Fruit fly (Drosophila melanogaster) whole organism, embryonic: ENCODE data around the gene CG43233.

ENCODE experiments used
- CG10274 ChIP-seq: fragments of 200-800 bp; sonication (Bioruptor generic); optimal IDR thresholded peaks from 3 replicates; lab custom pipeline; 2017; ENCODE audit warnings: missing biosample characterization, mild to moderate bottlenecking, missing genetic modification characterization
- CG10462 ChIP-seq: fragments of 200-800 bp; sonication (Bioruptor generic); optimal IDR thresholded peaks from 2 replicates; lab custom pipeline; 2016; ENCODE audit warnings: missing biosample characterization, missing genetic modification characterization
- CG14050 ChIP-seq: fragments of 200-800 bp; sonication (Bioruptor generic); IDR thresholded peaks from 3 replicates; pipeline ENCODE4 v1.3.6; 2022; ENCODE audit warnings: missing biosample characterization, missing genetic modification characterization
- CG14667 ChIP-seq: fragments of 200-800 bp; sonication (Bioruptor generic); IDR thresholded peaks from 2 replicates; pipeline ENCODE4 v1.3.6; 2022; ENCODE audit warnings: missing biosample characterization, missing genetic modification characterization
- CG15011 ChIP-seq: fragments of 200-800 bp; sonication (Bioruptor generic); optimal IDR thresholded peaks from 3 replicates; lab custom pipeline; 2018; ENCODE audit warnings: missing biosample characterization, mild to moderate bottlenecking, missing genetic modification characterization
- CG15479 ChIP-seq: fragments of 200-800 bp; sonication (Bioruptor generic); optimal IDR thresholded peaks from 3 replicates; lab custom pipeline; 2019; ENCODE audit warnings: missing biosample characterization, mild to moderate bottlenecking, missing genetic modification characterization, moderate library complexity
- CG2116 ChIP-seq: fragments of 200-800 bp; sonication (Bioruptor generic); optimal IDR thresholded peaks from 3 replicates; lab custom pipeline; 2018; ENCODE audit warnings: missing biosample characterization, mild to moderate bottlenecking, missing genetic modification characterization
- CG31441 ChIP-seq: fragments of 200-800 bp; sonication (Bioruptor generic); IDR thresholded peaks from 2 replicates; pipeline ENCODE4 v1.3.6; 2022; ENCODE audit warnings: missing biosample characterization, missing genetic modification characterization
- CG4707 ChIP-seq: fragments of 200-800 bp; sonication (Bioruptor generic); optimal IDR thresholded peaks from 2 replicates; lab custom pipeline; 2018; ENCODE audit warnings: missing biosample characterization, mild to moderate bottlenecking, missing genetic modification characterization, moderate library complexity
- CG4820 ChIP-seq: fragments of 200-800 bp; sonication (Bioruptor generic); optimal IDR thresholded peaks from 3 replicates; lab custom pipeline; 2016; ENCODE audit warnings: missing biosample characterization, missing genetic modification characterization
- CG5245 ChIP-seq: fragments of 200-800 bp; sonication (Bioruptor generic); optimal IDR thresholded peaks from 3 replicates; lab custom pipeline; 2016; ENCODE audit warnings: missing biosample characterization, missing genetic modification characterization
- CG6683 ChIP-seq: fragments of 200-800 bp; sonication (Bioruptor generic); optimal IDR thresholded peaks from 2 replicates; lab custom pipeline; 2017; ENCODE audit warnings: missing biosample characterization, mild to moderate bottlenecking, missing genetic modification characterization, missing genetic modification reagents
- CG7357 ChIP-seq: fragments of 200-800 bp; sonication (Bioruptor generic); IDR thresholded peaks from 3 replicates; pipeline ENCODE4 v1.3.6; 2022; ENCODE audit warnings: missing biosample characterization, missing genetic modification characterization
- CG7556 ChIP-seq: fragments of 200-800 bp; sonication (Bioruptor generic); optimal IDR thresholded peaks from 2 replicates; lab custom pipeline; 2017; ENCODE audit warnings: missing biosample characterization, mild to moderate bottlenecking, missing genetic modification characterization
- CG8290 ChIP-seq, 3 experiments: fragments of 200-800 bp; sonication (Bioruptor generic); optimal IDR thresholded peaks; 2 replicates each; lab custom pipeline; 2016 to 2019; ENCODE audit warnings: missing biosample characterization in 3 of 3, missing genetic modification characterization in 3 of 3, mild to moderate bottlenecking in 2 of 3, moderate library complexity in 1 of 3
- CG9215 ChIP-seq: fragments of 200-800 bp; sonication (Bioruptor generic); IDR thresholded peaks from 2 replicates; pipeline ENCODE4 v1.3.6; 2022; ENCODE audit warnings: missing biosample characterization, missing genetic modification characterization
- CG9437 ChIP-seq: fragments of 200-800 bp; sonication (Bioruptor generic); optimal IDR thresholded peaks from 2 replicates; lab custom pipeline; 2018; ENCODE audit warnings: missing biosample characterization, mild to moderate bottlenecking, missing genetic modification characterization
- CG9609 ChIP-seq: fragments of 200-800 bp; sonication (Bioruptor generic); optimal IDR thresholded peaks from 3 replicates; lab custom pipeline; 2016; ENCODE audit warnings: missing biosample characterization, missing genetic modification characterization
- Dek ChIP-seq: fragments of 200-800 bp; sonication (Bioruptor generic); optimal IDR thresholded peaks from 3 replicates; lab custom pipeline; 2019; ENCODE audit warnings: missing biosample characterization, mild to moderate bottlenecking, missing genetic modification characterization, moderate library complexity
- Dp ChIP-seq: fragments of 200-800 bp; sonication (Bioruptor generic); optimal IDR thresholded peaks from 2 replicates; lab custom pipeline; 2018; ENCODE audit warnings: missing biosample characterization, mild to moderate bottlenecking, missing genetic modification characterization, moderate library complexity
- E2f2 ChIP-seq: fragments of 200-800 bp; sonication (Bioruptor generic); IDR thresholded peaks from 2 replicates; pipeline ENCODE4 v1.3.6; 2022; ENCODE audit warnings: missing biosample characterization, missing genetic modification characterization
- Fer2 ChIP-seq: fragments of 200-800 bp; sonication (Bioruptor generic); optimal IDR thresholded peaks from 2 replicates; lab custom pipeline; 2018; ENCODE audit warnings: missing biosample characterization, mild to moderate bottlenecking, missing genetic modification characterization, moderate library complexity
- Fer3 ChIP-seq: fragments of 200-800 bp; sonication (Bioruptor generic); optimal IDR thresholded peaks from 2 replicates; lab custom pipeline; 2018; ENCODE audit warnings: missing biosample characterization, mild to moderate bottlenecking, missing genetic modification characterization, moderate library complexity
- GATAe ChIP-seq: fragments of 200-800 bp; sonication (Bioruptor generic); conservative IDR thresholded peaks from 2 replicates; pipeline ENCODE4 v1.3.6; 2022; ENCODE audit warnings: missing biosample characterization, missing genetic modification characterization
- Hr39 ChIP-seq: fragments of >200 bp; optimal IDR thresholded peaks from 2 replicates; lab custom pipeline; 2017
- Hr51 ChIP-seq, 2 experiments: fragments of 200-800 bp; sonication (Bioruptor generic); optimal IDR thresholded peaks; 2 replicates in 1 of 2; 3 replicates in 1 of 2; lab custom pipeline; 2016 to 2018; ENCODE audit warnings: missing biosample characterization in 2 of 2, missing genetic modification characterization in 2 of 2, mild to moderate bottlenecking in 1 of 2, moderate library complexity in 1 of 2
- Hsf ChIP-seq: fragments of 200-800 bp; sonication (Bioruptor generic); optimal IDR thresholded peaks from 3 replicates; lab custom pipeline; 2016; ENCODE audit warnings: missing biosample characterization, missing genetic modification characterization
- MESR4 ChIP-seq: fragments of 200-800 bp; sonication (Bioruptor generic); optimal IDR thresholded peaks from 2 replicates; lab custom pipeline; 2018; ENCODE audit warnings: missing biosample characterization, mild to moderate bottlenecking, missing genetic modification characterization, moderate library complexity
- Poxn ChIP-seq: fragments of 200-800 bp; sonication (Bioruptor generic); IDR thresholded peaks from 2 replicates; pipeline ENCODE4 v1.3.6; 2022; ENCODE audit warnings: missing biosample characterization, missing genetic modification characterization
- Scr ChIP-seq: fragments of 200-800 bp; sonication (Bioruptor generic); IDR thresholded peaks from 2 replicates; pipeline ENCODE4 v1.3.6; 2022; ENCODE audit warnings: missing biosample characterization, missing genetic modification characterization; ENCODE audit not compliant: partially characterized antibody
- Stat92E ChIP-seq, 3 experiments: fragments of >200 bp in 2 of 3; fragments of 200-800 bp in 1 of 3; sonication (Bioruptor generic) in 1 of 3; optimal IDR thresholded peaks; 2 replicates each; lab custom pipeline; 2017 to 2019; ENCODE audit warnings: missing biosample characterization in 3 of 3, missing genetic modification characterization in 3 of 3, mild to moderate bottlenecking in 1 of 3, moderate library complexity in 1 of 3
- abd-A ChIP-seq: fragments of 200-800 bp; sonication (Bioruptor generic); optimal IDR thresholded peaks from 3 replicates; lab custom pipeline; 2019; ENCODE audit warnings: missing biosample characterization, mild to moderate bottlenecking, missing genetic modification characterization, moderate library complexity
- bcd ChIP-seq: fragments of 200-800 bp; sonication (Bioruptor generic); optimal IDR thresholded peaks from 2 replicates; lab custom pipeline; 2017; ENCODE audit warnings: missing biosample characterization, mild to moderate bottlenecking, missing genetic modification characterization
- bigmax ChIP-seq: fragments of 200-800 bp; sonication (Bioruptor generic); optimal IDR thresholded peaks from 2 replicates; lab custom pipeline; 2018; ENCODE audit warnings: missing biosample characterization, mild to moderate bottlenecking, missing genetic modification characterization
- danr ChIP-seq: fragments of 200-800 bp; sonication (Bioruptor generic); IDR thresholded peaks from 2 replicates; pipeline ENCODE4 v1.3.6; 2022; ENCODE audit warnings: missing biosample characterization, missing genetic modification characterization
- dati ChIP-seq: fragments of 200-800 bp; sonication (Bioruptor generic); IDR thresholded peaks from 2 replicates; pipeline ENCODE4 v1.3.6; 2022; ENCODE audit warnings: missing biosample characterization, missing genetic modification characterization
- klu ChIP-seq: fragments of 200-800 bp; sonication (Bioruptor generic); IDR thresholded peaks from 2 replicates; pipeline ENCODE4 v1.3.6; 2022; ENCODE audit warnings: missing biosample characterization, missing genetic modification characterization
- luna ChIP-seq: fragments of 200-800 bp; sonication (Bioruptor generic); optimal IDR thresholded peaks from 2 replicates; lab custom pipeline; 2016; ENCODE audit warnings: missing biosample characterization, missing genetic modification characterization
- odd ChIP-seq: fragments of 200-800 bp; sonication (Bioruptor generic); optimal IDR thresholded peaks from 2 replicates; lab custom pipeline; 2017; ENCODE audit warnings: missing biosample characterization, mild to moderate bottlenecking, missing genetic modification characterization
- p53 ChIP-seq: fragments of 200-800 bp; sonication (Bioruptor generic); optimal IDR thresholded peaks from 2 replicates; lab custom pipeline; 2016; ENCODE audit warnings: missing biosample characterization, missing genetic modification characterization
- pb ChIP-seq: fragments of 200-800 bp; sonication (Bioruptor generic); optimal IDR thresholded peaks from 3 replicates; lab custom pipeline; 2016; ENCODE audit warnings: missing biosample characterization, missing genetic modification characterization
- psq ChIP-seq: fragments of 200-800 bp; sonication (Bioruptor generic); optimal IDR thresholded peaks from 2 replicates; lab custom pipeline; 2017; ENCODE audit warnings: missing biosample characterization, missing genetic modification characterization
- sens-2 ChIP-seq: fragments of 200-800 bp; sonication (Bioruptor generic); IDR thresholded peaks from 2 replicates; pipeline ENCODE4 v1.3.6; 2022; ENCODE audit warnings: missing biosample characterization, missing genetic modification characterization
- so ChIP-seq: fragments of 200-800 bp; sonication (Bioruptor generic); IDR thresholded peaks from 3 replicates; pipeline ENCODE4 v1.3.6; 2022; ENCODE audit warnings: missing biosample characterization, missing genetic modification characterization
- wdn ChIP-seq: fragments of 200-800 bp; sonication (Bioruptor generic); IDR thresholded peaks from 2 replicates; pipeline ENCODE4 v1.3.6; 2022; ENCODE audit warnings: missing biosample characterization, missing genetic modification characterization
- yki ChIP-seq: fragments of >200 bp; optimal IDR thresholded peaks from 3 replicates; lab custom pipeline; 2018
- zfh2 ChIP-seq: fragments of 200-800 bp; sonication (Bioruptor generic); optimal IDR thresholded peaks from 2 replicates; lab custom pipeline; 2016; ENCODE audit warnings: missing biosample characterization, missing genetic modification characterization

Gene CG43233

DNA sequence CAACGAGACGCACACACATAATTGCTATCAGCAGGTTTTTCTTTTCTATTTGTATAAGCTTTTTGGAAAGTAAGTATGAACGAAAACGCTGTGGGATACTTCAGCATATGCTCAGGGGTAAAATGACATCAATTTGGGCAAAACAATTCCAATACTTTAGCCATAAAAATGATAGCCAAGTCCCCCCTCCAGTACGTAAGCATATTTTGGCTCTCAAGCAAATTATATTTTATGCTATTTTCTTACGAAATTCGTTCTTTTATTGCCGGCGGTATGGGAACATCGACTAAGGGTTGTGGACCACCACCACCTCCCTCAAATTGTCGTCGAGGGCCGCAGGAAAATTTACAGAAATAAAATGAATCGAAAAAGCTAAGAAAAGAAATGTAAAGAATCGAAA, at the start of gene CG43233:
TSS of gene CG43233 (minus strand) at position 101 of the 400 bp plus-strand sequence.
- TF ChIP-seq abd-A (tag; lab: Kevin White, UChicago) = peak; percentile 13
- no peak for TF ChIP-seq CG7357 (GFP tag; lab: Robert Waterston, UW)
- TF ChIP-seq, all 482 proteins: peak for 1

DNA sequence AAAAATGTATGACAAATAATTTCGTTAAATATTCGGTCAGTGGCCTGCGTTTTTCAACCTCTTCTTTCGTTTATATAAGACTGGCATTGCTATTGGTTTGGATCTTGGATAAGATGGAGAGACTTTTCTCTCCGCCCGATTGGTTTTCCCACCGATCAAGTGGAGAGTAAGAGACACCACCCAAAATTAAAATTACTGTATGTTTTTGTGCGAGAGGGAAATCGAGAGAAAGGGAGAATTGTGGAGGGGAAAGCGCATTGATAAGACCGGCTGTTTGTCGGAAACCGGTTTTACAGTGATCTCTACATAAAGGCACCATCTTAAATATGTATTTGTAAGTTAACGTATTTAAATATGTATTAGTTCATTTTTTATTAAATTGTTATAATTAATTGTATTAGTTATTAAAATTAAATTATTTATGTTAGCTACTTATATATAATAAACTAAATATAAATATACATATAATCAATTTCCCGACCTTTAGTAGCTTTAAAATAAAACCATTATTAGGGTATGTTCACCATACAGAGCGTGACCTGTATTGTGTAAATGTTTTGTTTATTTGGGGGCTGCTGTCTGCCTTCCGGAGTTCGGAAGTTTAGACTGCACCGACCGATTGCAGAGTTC, 21.4 kb upstream of the CG43233 start, which contains the start of gene CG34007:
TSS of gene CG34007 (plus strand) at position 608 of the 630 bp plus-strand sequence.
- TF ChIP-seq zfh2 = no peak
- TF ChIP-seq p53 (GFP tag; lab: Kevin White, UChicago) = no peak
- no peak for TF ChIP-seq Scr
- no peak for TF ChIP-seq GATAe
- TF ChIP-seq CG10274 (GFP tag; lab: Kevin White, UChicago) = no peak
- peak; percentile 9 for TF ChIP-seq Fer2
- TF ChIP-seq CG7556 (GFP tag; lab: Kevin White, UChicago) = peak; percentile 90
- TF ChIP-seq CG15011 = no peak
- peak in 1 of 3 experiments; percentile 89 for TF ChIP-seq Stat92E (GFP tag; optimal IDR thresholded peaks at IDR 0.05; lab: Kevin White, UChicago)
- TF ChIP-seq CG15479 (GFP tag; lab: Kevin White, UChicago) = no peak
- no peak for TF ChIP-seq Poxn (GFP tag; lab: Robert Waterston, UW)
- TF ChIP-seq Hr51 (GFP tag; optimal IDR thresholded peaks at IDR 0.05; lab: Kevin White, UChicago) = peak in 1 of 2 experiments; percentile 87
- TF ChIP-seq CG9609 (GFP tag; lab: Kevin White, UChicago) = no peak
- peak; percentile 28 for TF ChIP-seq CG2116 (GFP tag; lab: Kevin White, UChicago)
- TF ChIP-seq CG5245 (GFP tag; lab: Kevin White, UChicago) = peak; percentile 41
- no peak for TF ChIP-seq bigmax (GFP tag; lab: Kevin White, UChicago)
- no peak for TF ChIP-seq CG14050 (GFP tag; lab: Robert Waterston, UW)
- TF ChIP-seq CG8290 (GFP tag; optimal IDR thresholded peaks at IDR 0.05; lab: Kevin White, UChicago) = peak; percentile 54
- peak in 1 of 2 experiments; percentile 13 for TF ChIP-seq CG8290 (tag; optimal IDR thresholded peaks at IDR 0.05; lab: Kevin White, UChicago)
- TF ChIP-seq danr = no peak; the same call in 1 of the 2 replicates
- TF ChIP-seq CG9215 (GFP tag; lab: Robert Waterston, UW) = 0 out of 2 replicates have a peak, but pooled peaks have one; percentile 14
- TF ChIP-seq Fer3 (tag; lab: Kevin White, UChicago) = peak; percentile 41
- peak; percentile 25 for TF ChIP-seq CG10462 (GFP tag; lab: Kevin White, UChicago)
- TF ChIP-seq Hsf (GFP tag; lab: Kevin White, UChicago) = no peak
- peak; percentile 81 for TF ChIP-seq odd (GFP tag; lab: Kevin White, UChicago)
- TF ChIP-seq CG31441 (GFP tag; lab: Robert Waterston, UW) = peak; percentile 94; the same call in 1 of the 2 replicates
- TF ChIP-seq CG9437 = peak; percentile 83
- peak; percentile 32; the same call in 1 of the 2 replicates for TF ChIP-seq klu (GFP tag; lab: Robert Waterston, UW)
- no peak for TF ChIP-seq Hr39 (lab: Kevin White, UChicago)
- no peak for TF ChIP-seq Dp (GFP tag; lab: Kevin White, UChicago)
- TF ChIP-seq CG7357 (GFP tag; lab: Robert Waterston, UW) = peak; percentile 22; the same call in 1 of the 3 replicates
- peak; percentile 60 for TF ChIP-seq CG4820 (GFP tag; lab: Kevin White, UChicago)
- TF ChIP-seq yki = no peak
- no peak for TF ChIP-seq dati
- TF ChIP-seq psq (GFP tag; lab: Kevin White, UChicago) = peak; percentile 11
- no peak for TF ChIP-seq pb (GFP tag; lab: Kevin White, UChicago)
- peak; percentile 40; the same call in 1 of the 2 replicates for TF ChIP-seq E2f2
- TF ChIP-seq so (GFP tag; lab: Robert Waterston, UW) = peak; percentile 62; the same call in 1 of the 3 replicates
- TF ChIP-seq CG4707 = peak; percentile 1
- peak; percentile 42 for TF ChIP-seq CG6683
- no peak for TF ChIP-seq wdn (GFP tag; lab: Robert Waterston, UW)
- TF ChIP-seq Dek = peak; percentile 55
- TF ChIP-seq bcd (GFP tag; lab: Kevin White, UChicago) = peak; percentile 68
- TF ChIP-seq luna (GFP tag; lab: Kevin White, UChicago) = no peak
- peak; percentile 33; the same call in 1 of the 2 replicates for TF ChIP-seq CG14667
- TF ChIP-seq MESR4 (GFP tag; lab: Kevin White, UChicago) = no peak
- no peak for TF ChIP-seq sens-2 (GFP tag; lab: Robert Waterston, UW)
